Fruit fly (Drosophila melanogaster) whole organism, embryonic: ENCODE data around the gene lva.

Source experiments
- Asciz ChIP-seq: fragments of 200-800 bp; sonication (Bioruptor generic); optimal IDR thresholded peaks from 2 replicates; lab custom pipeline; 2017; ENCODE audit warnings: missing biosample characterization, mild to moderate bottlenecking, missing genetic modification characterization, missing genetic modification reagents
- Awh ChIP-seq: fragments of 200-800 bp; sonication (Bioruptor generic); IDR thresholded peaks from 2 replicates; pipeline ENCODE4, ENCODE4 v1.3.6; 2022; ENCODE audit warnings: missing biosample characterization, missing genetic modification characterization
- CG12299 ChIP-seq: fragments of 200-800 bp; sonication (Bioruptor generic); optimal IDR thresholded peaks from 2 replicates; lab custom pipeline; 2018; ENCODE audit warnings: missing biosample characterization, mild to moderate bottlenecking, missing genetic modification characterization
- CG14710 ChIP-seq: fragments of 200-800 bp; sonication (Bioruptor generic); optimal IDR thresholded peaks from 3 replicates; lab custom pipeline; 2019; ENCODE audit warnings: missing biosample characterization, mild to moderate bottlenecking, missing genetic modification characterization, moderate library complexity
- CG15269 ChIP-seq: fragments of 200-800 bp; sonication (Bioruptor generic); optimal IDR thresholded peaks from 2 replicates; lab custom pipeline; 2018; ENCODE audit warnings: missing biosample characterization, mild to moderate bottlenecking, missing genetic modification characterization, moderate library complexity
- CG16813 ChIP-seq: fragments of 200-800 bp; sonication (Bioruptor generic); IDR thresholded peaks from 3 replicates; pipeline ENCODE4 v1.3.6; 2022; ENCODE audit warnings: missing biosample characterization, missing genetic modification characterization; ENCODE audit not compliant: partially characterized antibody
- CG17912 ChIP-seq: fragments of 200-800 bp; sonication (Bioruptor generic); optimal IDR thresholded peaks from 2 replicates; lab custom pipeline; 2018; ENCODE audit warnings: missing biosample characterization, mild to moderate bottlenecking, missing genetic modification characterization
- CG2116 ChIP-seq: fragments of 200-800 bp; sonication (Bioruptor generic); optimal IDR thresholded peaks from 3 replicates; lab custom pipeline; 2018; ENCODE audit warnings: missing biosample characterization, mild to moderate bottlenecking, missing genetic modification characterization
- CG3281 ChIP-seq: fragments of 200-800 bp; sonication (Bioruptor generic); optimal IDR thresholded peaks from 3 replicates; lab custom pipeline; 2017; ENCODE audit warnings: missing biosample characterization, mild to moderate bottlenecking, missing genetic modification characterization
- CG4282 ChIP-seq: fragments of 200-800 bp; sonication (Bioruptor generic); optimal IDR thresholded peaks from 2 replicates; lab custom pipeline; 2016; ENCODE audit warnings: missing biosample characterization, missing genetic modification characterization
- CG4360 ChIP-seq: fragments of 200-800 bp; sonication (Bioruptor generic); IDR thresholded peaks from 2 replicates; pipeline ENCODE4 v1.3.6; 2022; ENCODE audit warnings: missing biosample characterization, missing genetic modification characterization
- CG4404 ChIP-seq: fragments of 200-800 bp; sonication (Bioruptor generic); IDR thresholded peaks from 2 replicates; pipeline ENCODE4 v1.3.6; 2022; ENCODE audit warnings: missing biosample characterization, missing genetic modification characterization
- CG4617 ChIP-seq: fragments of 200-800 bp; sonication (Bioruptor generic); optimal IDR thresholded peaks from 3 replicates; lab custom pipeline; 2016; ENCODE audit warnings: missing biosample characterization, missing genetic modification characterization, borderline replicate concordance
- CG6791 ChIP-seq: fragments of 200-800 bp; sonication (Bioruptor generic); IDR thresholded peaks from 3 replicates; pipeline ENCODE4 v1.3.6; 2022; ENCODE audit warnings: missing biosample characterization, missing genetic modification characterization; ENCODE audit not compliant: partially characterized antibody
- CG7963 ChIP-seq: fragments of 200-800 bp; sonication (Bioruptor generic); IDR thresholded peaks from 3 replicates; pipeline ENCODE4 v1.3.6; 2022; ENCODE audit warnings: missing biosample characterization, missing genetic modification characterization; ENCODE audit not compliant: partially characterized antibody
- CG8478 ChIP-seq: fragments of >200 bp; optimal IDR thresholded peaks from 2 replicates; lab custom pipeline; 2018
- CG9215 ChIP-seq: fragments of 200-800 bp; sonication (Bioruptor generic); IDR thresholded peaks from 2 replicates; pipeline ENCODE4 v1.3.6; 2022; ENCODE audit warnings: missing biosample characterization, missing genetic modification characterization
- CG9437 ChIP-seq: fragments of 200-800 bp; sonication (Bioruptor generic); optimal IDR thresholded peaks from 2 replicates; lab custom pipeline; 2018; ENCODE audit warnings: missing biosample characterization, mild to moderate bottlenecking, missing genetic modification characterization
- Drgx ChIP-seq: fragments of 200-800 bp; sonication (Bioruptor generic); IDR thresholded peaks from 2 replicates; pipeline ENCODE4 v1.3.6; 2022; ENCODE audit warnings: missing biosample characterization, missing genetic modification characterization
- E2f2 ChIP-seq: fragments of 200-800 bp; sonication (Bioruptor generic); IDR thresholded peaks from 2 replicates; pipeline ENCODE4 v1.3.6; 2022; ENCODE audit warnings: missing biosample characterization, missing genetic modification characterization
- ERR ChIP-seq: fragments of 200-800 bp; sonication (Bioruptor generic); optimal IDR thresholded peaks from 2 replicates; lab custom pipeline; 2016; ENCODE audit warnings: missing biosample characterization, missing genetic modification characterization
- HLH54F ChIP-seq: fragments of 200-800 bp; sonication (Bioruptor generic); optimal IDR thresholded peaks from 3 replicates; lab custom pipeline; 2016; ENCODE audit warnings: missing biosample characterization, missing genetic modification characterization
- Lpt ChIP-seq: fragments of >200 bp; optimal IDR thresholded peaks from 2 replicates; lab custom pipeline; 2018; ENCODE audit warnings: missing biosample characterization, missing genetic modification characterization
- MBD-R2 ChIP-seq: fragments of 200-800 bp; sonication (Bioruptor generic); IDR thresholded peaks from 2 replicates; pipeline ENCODE4 v1.3.6; 2022; ENCODE audit warnings: missing biosample characterization, missing genetic modification characterization
- Med ChIP-seq: fragments of 200-800 bp; sonication (Bioruptor generic); peaks from one replicate; lab custom pipeline; 2016; ENCODE audit warnings: missing biosample characterization, missing genetic modification characterization, mild to moderate bottlenecking, inconsistent platforms, moderate library complexity
- Side ChIP-seq: fragments of 200-800 bp; sonication (Bioruptor generic); optimal IDR thresholded peaks from 2 replicates; lab custom pipeline; 2016; ENCODE audit warnings: missing biosample characterization, missing genetic modification characterization
- Sry-δ ChIP-seq: fragments of 200-800 bp; sonication (Bioruptor generic); optimal IDR thresholded peaks from 2 replicates; lab custom pipeline; 2016; ENCODE audit warnings: missing biosample characterization, missing genetic modification characterization
- YL-1 ChIP-seq: fragments of 200-800 bp; sonication (Bioruptor generic); optimal IDR thresholded peaks from 3 replicates; lab custom pipeline; 2017; ENCODE audit warnings: missing biosample characterization, mild to moderate bottlenecking, missing genetic modification characterization
- bcd ChIP-seq: fragments of 200-800 bp; sonication (Bioruptor generic); optimal IDR thresholded peaks from 2 replicates; lab custom pipeline; 2017; ENCODE audit warnings: missing biosample characterization, mild to moderate bottlenecking, missing genetic modification characterization
- cg ChIP-seq: fragments of 200-800 bp; sonication (Bioruptor generic); optimal IDR thresholded peaks from 3 replicates; lab custom pipeline; 2019; ENCODE audit warnings: missing biosample characterization, mild to moderate bottlenecking, missing genetic modification characterization, moderate library complexity
- ci ChIP-seq: fragments of 200-800 bp; sonication (Bioruptor generic); IDR thresholded peaks from 3 replicates; pipeline ENCODE4 v1.3.6; 2022; ENCODE audit warnings: missing biosample characterization, missing genetic modification characterization
- disco-r ChIP-seq: fragments of 200-800 bp; sonication (Bioruptor generic); optimal IDR thresholded peaks from 2 replicates; lab custom pipeline; 2016; ENCODE audit warnings: missing biosample characterization, missing genetic modification characterization
- dpn ChIP-seq, 2 experiments: fragments of 200-800 bp; sonication (Bioruptor generic); optimal IDR thresholded peaks; 3 replicates each; lab custom pipeline; 2016; ENCODE audit warnings: missing biosample characterization in 2 of 2, missing genetic modification characterization in 2 of 2
- dysf ChIP-seq: fragments of 200-800 bp; sonication (Bioruptor generic); IDR thresholded peaks from 3 replicates; pipeline ENCODE4 v1.3.6; 2022; ENCODE audit warnings: missing biosample characterization, missing genetic modification characterization
- exex ChIP-seq: fragments of 200-800 bp; sonication (Bioruptor generic); optimal IDR thresholded peaks from 4 replicates; lab custom pipeline; 2018; ENCODE audit warnings: missing biosample characterization, mild to moderate bottlenecking, missing genetic modification characterization, moderate library complexity
- fd96Cb ChIP-seq: fragments of 200-800 bp; sonication (Bioruptor generic); optimal IDR thresholded peaks from 2 replicates; lab custom pipeline; 2018; ENCODE audit warnings: missing biosample characterization, mild to moderate bottlenecking, missing genetic modification characterization, moderate library complexity
- gfzf ChIP-seq: fragments of 200-800 bp; sonication (Bioruptor generic); optimal IDR thresholded peaks from 2 replicates; lab custom pipeline; 2016; ENCODE audit warnings: missing biosample characterization, mild to moderate bottlenecking, missing genetic modification characterization, moderate library complexity
- hbn ChIP-seq: fragments of 200-800 bp; sonication (Bioruptor generic); IDR thresholded peaks from 2 replicates; pipeline ENCODE4 v1.3.6; 2022; ENCODE audit warnings: missing biosample characterization, missing genetic modification characterization; ENCODE audit not compliant: partially characterized antibody
- insv ChIP-seq, 2 experiments: fragments of 200-800 bp; sonication (Bioruptor generic); optimal IDR thresholded peaks; 3 replicates each; lab custom pipeline; 2016 to 2018; ENCODE audit warnings: missing biosample characterization in 2 of 2, missing genetic modification characterization in 2 of 2
- inv ChIP-seq: fragments of 200-800 bp; sonication (Bioruptor generic); IDR thresholded peaks from 2 replicates; pipeline ENCODE4 v1.3.6; 2022; ENCODE audit warnings: missing biosample characterization, missing genetic modification characterization; ENCODE audit not compliant: partially characterized antibody
- knrl ChIP-seq: fragments of 200-800 bp; sonication (Bioruptor generic); IDR thresholded peaks from 3 replicates; pipeline ENCODE4 v1.3.6; 2022; ENCODE audit warnings: missing biosample characterization, missing genetic modification characterization; ENCODE audit not compliant: partially characterized antibody
- odd ChIP-seq: fragments of 200-800 bp; sonication (Bioruptor generic); optimal IDR thresholded peaks from 2 replicates; lab custom pipeline; 2017; ENCODE audit warnings: missing biosample characterization, mild to moderate bottlenecking, missing genetic modification characterization
- peb ChIP-seq: fragments of 200-800 bp; sonication (Bioruptor generic); IDR thresholded peaks from 2 replicates; pipeline ENCODE4 v1.3.6; 2022; ENCODE audit warnings: missing biosample characterization, missing genetic modification characterization
- pum ChIP-seq: fragments of 200-800 bp; sonication (Bioruptor generic); optimal IDR thresholded peaks from 2 replicates; lab custom pipeline; 2016; ENCODE audit warnings: missing biosample characterization, missing genetic modification characterization
- so ChIP-seq: fragments of 200-800 bp; sonication (Bioruptor generic); IDR thresholded peaks from 3 replicates; pipeline ENCODE4 v1.3.6; 2022; ENCODE audit warnings: missing biosample characterization, missing genetic modification characterization
- sqz ChIP-seq: fragments of 200-800 bp; sonication (Bioruptor generic); optimal IDR thresholded peaks from 3 replicates; lab custom pipeline; 2018; ENCODE audit warnings: missing biosample characterization, mild to moderate bottlenecking, missing genetic modification characterization
- stwl ChIP-seq: fragments of 200-800 bp; sonication (Bioruptor generic); optimal IDR thresholded peaks from 3 replicates; lab custom pipeline; 2018; ENCODE audit warnings: missing biosample characterization, mild to moderate bottlenecking, missing genetic modification characterization, moderate library complexity
- tna ChIP-seq: fragments of 200-800 bp; sonication (Bioruptor generic); IDR thresholded peaks from 2 replicates; pipeline ENCODE4 v1.3.6; 2022; ENCODE audit warnings: missing biosample characterization, missing genetic modification characterization; ENCODE audit not compliant: partially characterized antibody
- vvl ChIP-seq: fragments of 200-800 bp; sonication (Bioruptor generic); IDR thresholded peaks from 2 replicates; pipeline ENCODE4 v1.3.6; 2022; ENCODE audit warnings: missing biosample characterization, missing genetic modification characterization
- zfh2 ChIP-seq: fragments of 200-800 bp; sonication (Bioruptor generic); optimal IDR thresholded peaks from 2 replicates; lab custom pipeline; 2016; ENCODE audit warnings: missing biosample characterization, missing genetic modification characterization

The lva gene

DNA sequence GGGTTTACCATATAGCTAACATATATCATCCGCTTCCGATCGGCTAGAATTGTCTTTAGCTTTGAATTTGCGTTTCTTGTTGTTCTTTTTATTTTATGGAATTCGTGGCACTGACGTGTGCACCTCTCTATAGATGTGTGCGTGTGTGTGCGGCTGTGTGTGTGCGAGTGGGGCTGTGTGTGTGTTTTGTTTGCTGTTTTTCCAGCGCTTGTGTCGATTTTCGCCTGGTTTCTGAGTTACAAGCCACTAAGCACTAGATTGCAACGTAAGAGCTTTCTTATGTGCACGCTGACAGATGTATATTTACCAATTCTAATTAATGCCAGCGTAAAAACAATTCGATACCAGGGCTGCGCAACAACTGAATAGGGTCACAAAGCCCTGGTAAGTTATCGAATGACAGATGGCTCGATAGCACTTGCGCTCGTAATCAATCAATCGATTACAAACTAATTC lies at the start of gene lva:
Gene lva (minus strand): TSS at position 363 of the 456 bp plus-strand sequence.
- no peak for TF ChIP-seq ERR (GFP tag; lab: Kevin White, UChicago)
- peak; percentile 89 for TF ChIP-seq CG8478
- TF ChIP-seq Sry-δ (GFP tag; lab: Kevin White, UChicago): peak; percentile 63
- TF ChIP-seq E2f2: peak; percentile 87
- TF ChIP-seq inv: no peak; the same call in 1 of the 2 replicates
- TF ChIP-seq exex (tag; lab: Kevin White, UChicago): no peak
- no peak for TF ChIP-seq zfh2 (GFP tag; lab: Kevin White, UChicago)
- TF ChIP-seq CG4282 (GFP tag; lab: Kevin White, UChicago): no peak
- no peak for TF ChIP-seq CG9215 (GFP tag; lab: Robert Waterston, UW)
- no peak for TF ChIP-seq CG4360 (GFP tag; lab: Robert Waterston, UW)
- TF ChIP-seq CG14710: peak; percentile 51
- TF ChIP-seq bcd (GFP tag; lab: Kevin White, UChicago): no peak
- TF ChIP-seq CG3281 (GFP tag; lab: Kevin White, UChicago): peak; percentile 87
- TF ChIP-seq dpn (GFP tag; optimal IDR thresholded peaks at IDR 0.05; lab: Kevin White, UChicago): no peak
- no peak for TF ChIP-seq ci (GFP tag; lab: Robert Waterston, UW)
- no peak for TF ChIP-seq so (GFP tag; lab: Robert Waterston, UW)
- TF ChIP-seq Lpt (GFP tag; lab: Kevin White, UChicago): no peak
- no peak for TF ChIP-seq disco-r (GFP tag; lab: Kevin White, UChicago)
- 0 out of 3 replicates have a peak, but pooled peaks have one; percentile 44 for TF ChIP-seq CG7963 (GFP tag; lab: Robert Waterston, UW)
- peak; percentile 64 for TF ChIP-seq CG2116 (GFP tag; lab: Kevin White, UChicago)
- TF ChIP-seq Side (GFP tag; lab: Kevin White, UChicago): no peak
- no peak for TF ChIP-seq HLH54F (GFP tag; lab: Kevin White, UChicago)
- no peak for TF ChIP-seq Asciz (GFP tag; lab: Kevin White, UChicago)
- no peak for TF ChIP-seq CG4404 (GFP tag; lab: Robert Waterston, UW)
- no peak for TF ChIP-seq pum (GFP tag; lab: Kevin White, UChicago)
- TF ChIP-seq gfzf (GFP tag; lab: Kevin White, UChicago): peak; percentile 22
- TF ChIP-seq vvl (GFP tag; lab: Robert Waterston, UW): 0 out of 2 replicates have a peak, but pooled peaks have one; percentile 10
- no peak for TF ChIP-seq CG17912 (GFP tag; lab: Kevin White, UChicago)
- TF ChIP-seq CG6791 (GFP tag; lab: Robert Waterston, UW): peak; percentile 63
- no peak for TF ChIP-seq fd96Cb (tag; lab: Kevin White, UChicago)
- peak; percentile 42; the same call in 1 of the 2 replicates for TF ChIP-seq hbn (GFP tag; lab: Robert Waterston, UW)
- peak; percentile 2 for TF ChIP-seq CG12299
- peak; percentile 57 for TF ChIP-seq MBD-R2 (GFP tag; lab: Robert Waterston, UW)
- no peak for TF ChIP-seq Awh (GFP tag; lab: Robert Waterston, UW)
- peak; percentile 80 for TF ChIP-seq stwl (tag; lab: Kevin White, UChicago)
- peak; percentile 51 for TF ChIP-seq CG16813
- no peak for TF ChIP-seq peb (GFP tag; lab: Robert Waterston, UW)
- peak; percentile 92 for TF ChIP-seq YL-1 (GFP tag; lab: Kevin White, UChicago)
- no peak for TF ChIP-seq odd (GFP tag; lab: Kevin White, UChicago)
- TF ChIP-seq dysf: no peak
- TF ChIP-seq Drgx: 0 out of 2 replicates have a peak, but pooled peaks have one; percentile 29
- peak; percentile 72 for TF ChIP-seq Med (GFP tag; lab: Kevin White, UChicago)
- peak; percentile 95 for TF ChIP-seq cg (GFP tag; lab: Kevin White, UChicago)
- TF ChIP-seq CG15269 (tag; lab: Kevin White, UChicago): no peak
- TF ChIP-seq insv (GFP tag; optimal IDR thresholded peaks at IDR 0.05; lab: Kevin White, UChicago): peak in 1 of 2 experiments; percentile 17
- TF ChIP-seq CG9437: no peak
- TF ChIP-seq sqz (GFP tag; lab: Kevin White, UChicago): no peak
- 0 out of 2 replicates have a peak, but pooled peaks have one; percentile 21 for TF ChIP-seq tna (GFP tag; lab: Robert Waterston, UW)
- TF ChIP-seq knrl (GFP tag; lab: Robert Waterston, UW): peak; percentile 14; the same call in 1 of the 3 replicates
- TF ChIP-seq CG4617 (GFP tag; lab: Kevin White, UChicago): peak; percentile 97
